Worm (Caenorhabditis elegans) whole organism, L2 larva: ENCODE results near the gene ZK1010.12.

ENCODE experiments used
- alr-1 ChIP-seq: fragments of 150-350 bp; optimal IDR thresholded peaks from 2 replicates; lab custom pipeline; 2014; ENCODE audit warnings: missing biosample characterization, missing genetic modification characterization
- elt-1 ChIP-seq: fragments of 150-350 bp; optimal IDR thresholded peaks from 2 replicates; lab custom pipeline; 2014; ENCODE audit warnings: missing biosample characterization, missing genetic modification characterization
- nhr-12 ChIP-seq: fragments of 150-350 bp; optimal IDR thresholded peaks from 2 replicates; lab custom pipeline; 2014; ENCODE audit warnings: missing biosample characterization, missing genetic modification characterization
- ztf-11 ChIP-seq: sonication (generic microtip); optimal IDR thresholded peaks from 2 replicates; lab custom pipeline; 2017; ENCODE audit warnings: missing biosample characterization, missing genetic modification characterization

ce11 chrIII:12998252-12998651, 7.2 kb downstream of the ZK1010.12 start:
- no peak for TF ChIP-seq nhr-12 (tag; lab: Kevin White, UChicago)
- TF ChIP-seq ztf-11 (tag; lab: Kevin White, UChicago), result no peak
- no peak for TF ChIP-seq alr-1 (tag; lab: Kevin White, UChicago)
- no peak for TF ChIP-seq elt-1 (tag; lab: Kevin White, UChicago)
